Worm (Caenorhabditis elegans) whole organism, L3 larva: ENCODE measurements around the gene K03H6.5.
A peak's percentile ranks its signal among the peaks of the same experiment; 100 is the strongest.

Experiments
- R02D3.7 ChIP-seq: fragments of 150-350 bp; optimal IDR thresholded peaks from 2 replicates; lab custom pipeline; 2014; ENCODE audit warnings: missing biosample characterization, missing genetic modification characterization
- ama-1 ChIP-seq: fragments of 150-350 bp; optimal IDR thresholded peaks from 2 replicates; lab custom pipeline; 2018
- ceh-28 ChIP-seq: fragments of 150-350 bp; optimal IDR thresholded peaks from 2 replicates; lab custom pipeline; 2014; ENCODE audit warnings: missing biosample characterization, missing genetic modification reagents, missing genetic modification characterization
- ceh-82 ChIP-seq: fragments of 150-350 bp; optimal IDR thresholded peaks from 2 replicates; lab custom pipeline; 2014; ENCODE audit warnings: missing biosample characterization, missing genetic modification characterization
- daf-12 ChIP-seq: fragments of 150-350 bp; optimal IDR thresholded peaks from 2 replicates; lab custom pipeline; 2014; ENCODE audit warnings: missing biosample characterization, missing genetic modification reagents, missing genetic modification characterization
- egl-27 ChIP-seq: sonication (generic microtip); optimal IDR thresholded peaks from 4 replicates; lab custom pipeline; 2017; ENCODE audit warnings: missing biosample characterization, missing genetic modification reagents, missing genetic modification characterization
- elt-1 ChIP-seq: fragments of 150-350 bp; optimal IDR thresholded peaks from 2 replicates; lab custom pipeline; 2014; ENCODE audit warnings: missing biosample characterization, missing genetic modification characterization
- elt-2 ChIP-seq: sonication (generic microtip); optimal IDR thresholded peaks from 2 replicates; lab custom pipeline; 2016; ENCODE audit warnings: missing genetic modification reagents, mild to moderate bottlenecking, missing genetic modification characterization, missing compliant biosample characterization
- eor-1 ChIP-seq, 2 experiments: fragments of 150-350 bp; optimal IDR thresholded peaks; 2 replicates each; lab custom pipeline; 2014 to 2018; ENCODE audit warnings: missing biosample characterization in 2 of 2, missing genetic modification characterization in 2 of 2
- hmg-11 ChIP-seq: sonication (generic microtip); optimal IDR thresholded peaks from 2 replicates; lab custom pipeline; 2016; ENCODE audit warnings: missing genetic modification characterization, missing compliant biosample characterization
- mml-1 ChIP-seq: fragments of 150-350 bp; sonication (generic microtip); optimal IDR thresholded peaks from 3 replicates; lab custom pipeline; 2014; ENCODE audit warnings: missing biosample characterization, missing genetic modification characterization
- nfya-1 ChIP-seq: sonication (generic microtip); optimal IDR thresholded peaks from 2 replicates; lab custom pipeline; 2017; ENCODE audit warnings: missing genetic modification characterization, mild to moderate bottlenecking, missing compliant biosample characterization, antibody characterized with exemption, moderate library complexity; ENCODE audit not compliant: insufficient read depth
- nhr-11 ChIP-seq: fragments of 150-350 bp; optimal IDR thresholded peaks from 2 replicates; lab custom pipeline; 2014; ENCODE audit warnings: missing biosample characterization, missing genetic modification characterization
- nhr-23 ChIP-seq: fragments of 150-350 bp; optimal IDR thresholded peaks from 2 replicates; lab custom pipeline; 2014; ENCODE audit warnings: missing biosample characterization, missing genetic modification reagents, missing genetic modification characterization
- nhr-237 ChIP-seq: fragments of 150-350 bp; optimal IDR thresholded peaks from 2 replicates; lab custom pipeline; 2014; ENCODE audit warnings: missing biosample characterization, missing genetic modification characterization
- nhr-25 ChIP-seq: sonication (generic microtip); optimal IDR thresholded peaks from 2 replicates; lab custom pipeline; 2017; ENCODE audit warnings: missing biosample characterization, missing genetic modification characterization
- nhr-43 ChIP-seq: sonication (generic microtip); optimal IDR thresholded peaks from 2 replicates; lab custom pipeline; 2016; ENCODE audit warnings: mild to moderate bottlenecking, missing genetic modification characterization, missing compliant biosample characterization; ENCODE audit not compliant: poor library complexity, severe bottlenecking
- nhr-76 ChIP-seq: fragments of 150-350 bp; sonication (generic microtip); optimal IDR thresholded peaks from 5 replicates; lab custom pipeline; 2014; ENCODE audit warnings: missing biosample characterization, missing genetic modification characterization
- pha-4 ChIP-seq: fragments of 150-350 bp; optimal IDR thresholded peaks from 2 replicates; lab custom pipeline; 2014; ENCODE audit warnings: missing biosample characterization, missing genetic modification reagents, missing genetic modification characterization
- pqm-1 ChIP-seq: fragments of 150-350 bp; optimal IDR thresholded peaks from 2 replicates; lab custom pipeline; 2017; ENCODE audit warnings: missing biosample characterization, missing genetic modification characterization, inconsistent platforms
- sea-2 ChIP-seq: fragments of 150-350 bp; sonication (generic microtip); optimal IDR thresholded peaks from 4 replicates; lab custom pipeline; 2014; ENCODE audit warnings: missing biosample characterization, missing genetic modification reagents, missing genetic modification characterization
- skn-1 ChIP-seq: fragments of 150-350 bp; optimal IDR thresholded peaks from 2 replicates; lab custom pipeline; 2014; ENCODE audit warnings: missing biosample characterization, missing genetic modification characterization
- zag-1 ChIP-seq: fragments of 150-350 bp; optimal IDR thresholded peaks from 2 replicates; lab custom pipeline; 2014; ENCODE audit warnings: missing biosample characterization, missing genetic modification characterization
- ztf-4 ChIP-seq: fragments of 150-350 bp; optimal IDR thresholded peaks from 2 replicates; lab custom pipeline; 2014; ENCODE audit warnings: missing biosample characterization, missing genetic modification characterization

The K03H6.5 gene

DNA sequence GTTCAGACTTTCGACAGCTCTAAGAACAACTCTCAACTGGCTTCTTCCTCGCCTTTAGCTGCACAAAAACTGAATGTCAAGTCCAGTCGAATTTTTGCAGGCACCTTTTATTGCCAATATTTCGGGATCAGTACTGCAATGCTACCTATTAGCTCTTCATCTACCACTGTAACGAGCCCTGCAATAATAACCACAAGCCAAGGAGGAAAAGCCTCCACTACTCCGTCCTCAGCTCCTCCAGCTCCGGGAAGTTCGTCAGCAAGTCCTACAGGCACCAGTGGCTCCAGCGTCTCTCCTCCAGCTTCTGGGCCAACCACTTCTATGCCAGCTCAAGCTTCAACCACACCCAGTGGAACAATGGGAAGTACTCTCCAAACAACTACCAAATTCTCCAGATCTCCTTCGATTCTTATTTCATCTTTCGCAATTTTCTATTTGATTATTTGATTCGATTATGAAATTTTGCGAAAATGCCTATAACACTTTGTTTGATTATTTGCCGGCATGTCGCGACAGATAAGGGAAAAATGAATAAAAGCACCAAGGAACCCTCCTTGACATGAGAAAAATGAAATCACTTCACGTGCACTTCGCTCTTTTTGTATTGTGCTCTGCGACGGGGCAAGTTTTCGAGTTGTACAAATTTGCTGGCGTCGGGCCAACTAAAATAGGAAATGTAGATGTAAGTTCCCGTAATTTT is 19.0 kb upstream of the K03H6.5 start, which contains the start of gene C34H4.1:
C34H4.1 (plus strand) TSS at position 559 of the 700 bp plus-strand sequence.
- TF ChIP-seq egl-27 (tag; lab: Kevin White, UChicago): no peak
- peak; percentile 46 for TF ChIP-seq pqm-1 (tag; lab: Kevin White, UChicago)
- peak; percentile 56 for TF ChIP-seq elt-2 (tag; lab: Kevin White, UChicago)

DNA sequence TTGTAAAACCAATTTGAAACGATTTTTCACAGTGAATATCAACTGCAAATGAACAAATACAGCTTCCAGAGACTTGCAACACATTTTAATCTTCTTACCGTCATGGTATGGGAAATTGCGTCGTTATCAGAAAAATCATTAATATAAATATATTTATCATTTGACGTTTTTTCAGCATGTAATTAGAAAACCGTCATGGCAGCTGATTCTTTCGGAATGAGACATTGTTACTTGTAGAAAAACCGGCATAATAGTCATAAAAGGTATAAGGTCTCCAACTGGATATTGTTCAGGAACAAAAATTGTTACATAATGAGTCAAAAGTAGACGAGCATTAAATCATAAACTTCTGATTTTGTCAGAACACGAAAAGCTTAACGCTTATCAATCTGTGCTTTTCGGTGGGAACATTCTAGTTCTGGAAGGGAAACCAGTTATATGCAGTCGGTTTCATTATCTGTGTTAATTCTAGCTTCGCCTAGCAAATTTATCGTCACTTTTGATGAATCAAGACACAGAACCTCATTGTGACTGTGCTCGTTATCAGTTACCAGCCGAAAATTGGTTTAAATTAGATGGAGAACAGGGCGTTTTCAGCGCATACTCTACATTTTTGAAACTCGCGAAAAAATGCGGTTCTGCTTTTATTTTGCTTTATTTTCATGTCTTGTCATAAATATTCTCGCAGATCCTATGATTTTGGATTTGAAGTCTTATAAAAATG is 17.1 kb upstream of the K03H6.5 start, which contains the start of gene C34H4.2:
C34H4.2 (plus strand) TSS at position 558 of the 724 bp plus-strand sequence.
- TF ChIP-seq pqm-1 (tag; lab: Kevin White, UChicago) (peak; percentile 53), nhr-43 (tag; lab: Kevin White, UChicago) (no peak), eor-1 (tag; optimal IDR thresholded peaks at IDR 0.05; lab: Kevin White, UChicago) (no peak), skn-1 (tag; lab: Kevin White, UChicago) (no peak), elt-2 (tag; lab: Kevin White, UChicago) (peak; percentile 62)

DNA sequence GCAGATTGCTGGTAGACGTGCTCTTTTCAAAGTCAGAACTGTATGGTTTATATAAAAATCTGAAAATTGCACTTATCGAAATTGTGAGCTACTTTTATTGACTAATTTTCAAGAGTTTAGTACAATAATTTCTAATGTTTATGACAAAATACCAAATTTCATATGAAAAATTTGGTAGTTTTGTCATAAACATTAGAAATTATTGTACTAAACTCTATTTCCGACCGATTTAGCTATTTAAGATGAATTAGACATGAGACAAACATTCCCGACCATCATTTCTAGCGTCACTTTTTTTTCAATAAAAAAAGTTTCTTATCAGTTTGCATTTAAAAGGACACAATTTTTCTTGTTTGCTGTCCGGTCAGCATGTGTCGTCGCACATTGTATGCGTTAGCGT is 14.4 kb upstream of the K03H6.5 start, which contains the start of gene tag-244:
tag-244 (plus strand) TSS at position 301 of the 400 bp plus-strand sequence.
- TF ChIP-seq ceh-82 (tag; lab: Kevin White, UChicago) (no peak), daf-12 (tag; lab: Kevin White, UChicago) (no peak), elt-2 (tag; lab: Kevin White, UChicago) (peak; percentile 19), nhr-23 (tag; lab: Kevin White, UChicago) (no peak)
- TF ChIP-seq, all 47 proteins: peak for 1

DNA sequence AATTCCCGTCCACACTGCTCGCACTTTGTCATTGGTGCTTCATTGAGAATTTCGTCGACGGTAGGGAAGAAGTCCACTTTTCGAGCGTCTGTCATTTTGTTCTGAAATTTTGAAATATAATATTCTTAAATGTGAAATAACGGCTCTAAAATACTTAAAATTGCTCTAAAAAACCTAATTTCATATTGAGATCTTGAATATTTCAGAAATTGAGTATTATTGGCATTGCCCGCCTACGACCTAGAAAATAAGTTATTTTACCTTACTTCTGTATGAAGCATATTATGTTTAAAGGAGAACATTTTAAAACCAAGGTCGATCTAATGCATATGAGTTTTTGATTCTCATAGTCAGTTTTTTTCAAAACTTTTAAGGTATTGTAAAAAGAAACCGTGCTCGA is 13.9 kb upstream of the K03H6.5 start, which contains the start of gene C34H4.5:
C34H4.5 (minus strand) TSS at position 101 of the 400 bp plus-strand sequence.
- TF ChIP-seq nhr-237 (tag; lab: Kevin White, UChicago): no peak
- no peak for TF ChIP-seq skn-1 (tag; lab: Kevin White, UChicago)
- TF ChIP-seq zag-1 (tag; lab: Kevin White, UChicago): no peak
- TF ChIP-seq nhr-11 (tag; lab: Kevin White, UChicago): no peak
- TF ChIP-seq R02D3.7 (tag; lab: Kevin White, UChicago): no peak

DNA sequence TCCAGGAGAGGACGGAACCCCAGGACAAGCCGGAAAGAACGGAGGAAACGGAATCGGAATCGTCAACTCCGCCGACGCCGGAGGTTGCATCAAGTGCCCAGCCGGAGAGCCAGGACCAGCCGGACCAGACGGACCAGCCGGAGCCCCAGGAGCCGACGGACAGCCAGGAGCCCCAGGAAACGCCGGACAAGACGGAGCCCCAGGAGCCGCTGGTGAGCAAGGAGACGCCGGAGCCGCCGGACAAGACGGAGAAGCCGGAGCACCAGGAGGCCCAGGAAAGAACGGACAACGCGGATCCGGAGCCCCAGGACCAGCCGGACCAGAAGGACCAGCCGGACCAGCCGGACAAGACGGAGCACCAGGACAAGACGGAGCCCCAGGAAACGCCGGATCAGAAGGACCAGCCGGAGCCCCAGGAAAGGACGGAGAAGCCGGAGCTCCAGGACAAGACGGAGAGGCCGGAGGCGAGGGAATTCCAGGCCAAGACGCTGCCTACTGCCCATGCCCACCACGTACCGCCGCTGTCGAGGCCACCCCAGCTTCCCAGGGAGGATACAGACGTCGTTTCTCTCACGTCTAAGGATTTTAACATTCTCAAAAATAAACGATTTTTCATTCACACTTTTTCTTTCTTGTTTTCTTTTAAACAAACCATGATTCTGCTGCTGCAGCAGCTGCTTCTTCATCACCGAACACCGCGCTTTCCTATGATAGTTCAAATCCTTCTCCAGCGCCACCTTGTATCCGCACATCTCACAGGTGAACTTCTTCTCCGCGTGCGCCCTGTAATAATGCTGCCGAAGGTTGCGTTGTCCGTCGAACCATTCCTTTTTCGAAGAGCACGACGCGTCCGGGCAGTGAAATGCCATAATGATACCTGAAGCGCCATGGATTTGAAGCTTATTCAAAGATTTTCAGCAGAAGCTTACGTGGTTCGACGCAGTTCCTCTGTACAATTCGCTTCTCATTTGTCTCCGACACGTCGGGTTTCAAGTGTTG is 13.2 kb upstream of the K03H6.5 start:
- TF ChIP-seq ama-1 (lab: Kevin White, UChicago): peak; percentile 86
- peak; percentile 1 for TF ChIP-seq nfya-1 (tag; lab: Kevin White, UChicago)
- TF ChIP-seq nhr-25 (tag; lab: Kevin White, UChicago): peak; percentile 65
- no peak for TF ChIP-seq nhr-76 (tag; lab: Kevin White, UChicago)
- no peak for TF ChIP-seq sea-2 (GFP tag; lab: Kevin White, UChicago)

DNA sequence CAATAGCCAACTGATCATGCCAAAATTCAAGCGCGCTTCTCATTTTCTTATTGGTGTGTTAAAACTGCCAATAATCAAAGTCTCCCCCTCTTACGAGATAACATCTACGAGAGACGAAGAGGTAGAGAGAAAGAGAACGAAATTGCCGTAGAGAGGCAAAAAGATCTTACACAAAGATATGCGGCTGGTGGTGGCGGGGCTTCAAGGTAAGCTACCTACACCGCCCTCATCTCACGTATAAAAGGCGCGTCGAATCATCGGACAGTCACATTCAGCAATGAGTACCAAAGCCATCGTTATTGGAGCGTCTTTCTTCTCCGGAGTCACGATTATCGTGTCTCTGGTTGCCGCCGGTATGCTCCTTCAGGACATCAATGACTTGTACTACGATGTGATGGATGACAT is 12.2 kb upstream of the K03H6.5 start, which contains the start of gene col-107:
col-107 (plus strand) TSS at position 265 of the 405 bp plus-strand sequence.
- no peak for TF ChIP-seq ztf-4 (tag; lab: Kevin White, UChicago)
- TF ChIP-seq nhr-25 (tag; lab: Kevin White, UChicago): peak; percentile 91
- peak; percentile 35 for TF ChIP-seq nfya-1 (tag; lab: Kevin White, UChicago)
- peak; percentile 84 for TF ChIP-seq elt-1 (tag; lab: Kevin White, UChicago)

DNA sequence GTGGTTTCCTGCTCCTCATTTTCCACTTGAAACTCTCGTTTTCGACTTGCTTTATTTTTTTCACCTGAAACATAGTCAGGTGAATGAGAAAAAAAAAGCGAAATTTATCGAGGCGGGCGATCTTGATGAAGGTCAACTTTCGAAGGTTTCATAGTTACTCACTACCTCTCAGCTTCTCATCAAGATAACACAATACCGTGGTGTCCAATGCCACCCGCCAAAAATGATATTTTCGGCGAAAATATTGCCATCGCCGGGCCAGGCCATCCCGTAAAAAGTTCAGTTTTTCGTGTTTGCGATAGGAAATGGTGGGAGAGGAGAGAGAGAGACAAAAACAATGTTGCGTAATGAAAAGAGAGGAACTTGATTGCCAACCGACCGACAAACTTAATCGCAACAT is 10.9 kb upstream of the K03H6.5 start:
- TF ChIP-seq elt-1 (tag; lab: Kevin White, UChicago) (peak; percentile 79), elt-2 (tag; lab: Kevin White, UChicago) (no peak), pha-4 (tag; lab: Kevin White, UChicago) (no peak), sea-2 (GFP tag; lab: Kevin White, UChicago) (no peak), ceh-28 (tag; lab: Kevin White, UChicago) (no peak), pqm-1 (tag; lab: Kevin White, UChicago) (no peak), nhr-25 (tag; lab: Kevin White, UChicago) (peak; percentile 92), mml-1 (tag; lab: Kevin White, UChicago) (no peak), hmg-11 (no peak), nhr-11 (tag; lab: Kevin White, UChicago) (no peak), daf-12 (tag; lab: Kevin White, UChicago) (no peak), eor-1 (tag; optimal IDR thresholded peaks at IDR 0.05; lab: Kevin White, UChicago) (no peak), nhr-23 (tag; lab: Kevin White, UChicago) (no peak)
- TF ChIP-seq, all 47 proteins: peak for 2
